Worm (Caenorhabditis elegans): ENCODE data around the gene aat-4.
"Not testable (repeated sequence)": the region's sequence is repeated elsewhere in the genome, so short reads cannot be mapped to it uniquely, and the experiment has no call there.

The aat-4 gene

DNA sequence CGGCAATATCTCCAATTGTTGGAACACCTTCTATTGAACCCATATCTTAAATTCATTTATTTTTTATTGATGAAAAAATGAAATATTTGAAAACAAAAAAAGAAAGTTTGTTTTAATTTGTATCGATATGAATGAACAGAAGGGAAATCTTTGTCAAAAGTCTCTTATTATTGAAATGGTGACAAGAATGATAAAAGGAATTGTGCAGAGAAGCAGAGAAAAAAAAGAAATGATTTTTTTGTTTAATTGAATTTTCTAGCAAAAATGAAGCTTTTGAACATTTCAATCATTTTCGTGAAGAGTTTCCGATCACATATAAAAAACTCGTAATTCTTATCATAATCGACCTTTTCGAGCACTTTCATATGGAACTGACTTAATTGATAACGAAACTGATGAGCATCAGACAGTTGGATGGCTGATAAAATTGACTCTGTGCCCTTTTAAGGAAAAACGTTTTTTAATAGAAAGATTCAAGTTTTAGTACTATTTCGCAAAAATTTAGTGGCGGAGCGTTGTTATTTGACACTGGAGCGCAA, at the start of gene aat-4, which contains the start of gene T13A10.1:
Gene aat-4 (minus strand): TSS at position 51 of the 539 bp plus-strand sequence.
Gene T13A10.1 (plus strand): TSS at position 411 of the 539 bp plus-strand sequence.
- TF ChIP-seq cog-1 (tag; optimal IDR thresholded peaks at IDR 0.05) (no peak), tab-1 (GFP tag; IDR thresholded peaks at IDR 0.05) (no peak), klf-2 (GFP tag; conservative IDR thresholded peaks at IDR 0.05) (no peak), ztf-29 (GFP tag; IDR thresholded peaks at IDR 0.05) (no peak), flt-1 (GFP tag; IDR thresholded peaks at IDR 0.05) (no peak), ref-1 (GFP tag; conservative IDR thresholded peaks at IDR 0.05) (no peak), med-1 (GFP tag; optimal IDR thresholded peaks at IDR 0.05; ENCODE audit: insufficient read depth) (no peak), T22C8.4 (GFP tag; IDR thresholded peaks at IDR 0.05) (no peak), ztf-23 (GFP tag; IDR thresholded peaks at IDR 0.05) (no peak)

DNA sequence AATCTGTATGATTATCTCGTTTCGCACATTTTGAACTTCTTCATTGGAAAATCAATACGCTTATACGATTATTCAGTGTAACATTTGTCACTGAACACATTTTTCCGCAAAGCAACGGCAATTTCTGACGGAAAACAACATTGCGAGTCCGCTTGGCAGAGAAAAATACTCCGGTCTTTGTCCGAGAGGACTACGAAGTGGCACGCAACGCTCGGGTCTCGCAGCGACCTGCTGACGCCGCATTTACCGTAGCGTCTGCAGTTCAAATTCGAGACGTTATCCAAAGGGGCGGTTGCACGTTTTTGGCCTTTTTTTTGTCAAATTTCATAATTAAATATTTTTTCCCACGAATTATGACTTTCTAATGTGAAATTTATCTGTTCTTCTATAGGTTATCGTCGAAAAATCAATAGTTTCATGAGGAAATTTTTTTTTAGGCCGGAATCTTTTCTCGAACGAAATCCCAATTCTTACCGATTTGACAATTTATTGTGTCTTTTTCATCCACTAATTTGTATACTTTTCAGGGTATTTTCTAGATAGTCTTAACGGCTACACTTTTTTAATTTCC, 48.2 kb upstream of the aat-4 start, which contains the start of gene sqd-1:
Gene sqd-1 (plus strand): TSS at position 521 of the 571 bp plus-strand sequence.
- no peak for TF ChIP-seq klf-2 (GFP tag; conservative IDR thresholded peaks at IDR 0.05)
- peak; percentile 78 for TF ChIP-seq flt-1 (GFP tag; IDR thresholded peaks at IDR 0.05)
- TF ChIP-seq T22C8.4 (GFP tag; IDR thresholded peaks at IDR 0.05): no peak
- peak; percentile 85 for TF ChIP-seq ztf-23 (GFP tag; IDR thresholded peaks at IDR 0.05)
- TF ChIP-seq cog-1 (tag; optimal IDR thresholded peaks at IDR 0.05): peak; percentile 60

DNA sequence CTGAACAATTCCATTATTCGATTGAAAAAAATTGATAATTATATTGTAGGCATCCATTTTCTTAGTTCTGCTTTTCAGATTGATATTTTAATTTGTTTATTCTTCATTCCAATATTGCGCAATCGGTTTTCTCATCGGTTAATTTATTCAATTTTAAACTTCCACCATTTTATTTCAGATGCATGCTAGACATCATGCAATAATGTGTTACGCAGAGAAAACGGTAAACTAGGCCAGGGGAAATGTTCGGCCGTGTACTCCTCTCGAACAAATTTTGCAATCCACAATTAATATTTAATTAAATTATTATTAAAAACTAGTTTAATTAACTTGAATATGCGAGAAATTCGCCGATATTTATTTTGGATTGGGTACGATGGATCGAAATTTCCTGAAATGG, 46.1 kb upstream of the aat-4 start, which contains the start of gene Y73B6BL.29:
Gene Y73B6BL.29 (plus strand): TSS at position 263 of the 400 bp plus-strand sequence.
- TF ChIP-seq ztf-29 (GFP tag; IDR thresholded peaks at IDR 0.05) (no peak), cog-1 (tag; optimal IDR thresholded peaks at IDR 0.05) (peak; percentile 76), T22C8.4 (GFP tag; IDR thresholded peaks at IDR 0.05) (peak; percentile 38; the same call in 1 of the 2 replicates), klf-2 (GFP tag; conservative IDR thresholded peaks at IDR 0.05) (0 out of 2 replicates have a peak, but pooled peaks have one; percentile 60), ztf-23 (GFP tag; IDR thresholded peaks at IDR 0.05) (peak; percentile 67; the same call in 1 of the 2 replicates), med-1 (GFP tag; optimal IDR thresholded peaks at IDR 0.05; ENCODE audit: insufficient read depth) (no peak), flt-1 (GFP tag; IDR thresholded peaks at IDR 0.05) (peak; percentile 62; the same call in 1 of the 2 replicates)

DNA sequence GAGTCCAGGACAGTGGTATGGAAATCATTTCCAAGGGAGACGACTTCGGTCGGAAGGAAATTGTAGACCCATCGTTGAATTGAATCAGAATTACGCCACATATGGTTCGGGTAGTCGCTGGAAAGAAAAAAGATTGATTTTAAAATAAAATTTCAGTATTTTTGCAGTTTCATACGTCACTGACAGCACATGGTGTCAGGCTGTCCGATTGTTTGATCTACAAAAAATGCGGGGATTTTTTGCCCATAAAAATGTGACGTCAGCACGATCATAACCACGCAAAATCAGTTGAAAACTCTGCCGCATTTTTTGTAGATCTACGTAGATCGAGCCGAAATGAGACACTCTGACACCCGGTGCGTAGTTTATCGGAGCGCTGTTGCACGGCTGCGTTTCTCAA, 41.8 kb upstream of the aat-4 start, which contains the start of gene Y73B6BL.12:
Gene Y73B6BL.12 (minus strand): TSS at position 101 of the 400 bp plus-strand sequence.
- not testable (repeated sequence) for TF ChIP-seq med-1 (GFP tag; optimal IDR thresholded peaks at IDR 0.05; ENCODE audit: insufficient read depth); cog-1 (tag; optimal IDR thresholded peaks at IDR 0.05); flt-1 (GFP tag; IDR thresholded peaks at IDR 0.05)

DNA sequence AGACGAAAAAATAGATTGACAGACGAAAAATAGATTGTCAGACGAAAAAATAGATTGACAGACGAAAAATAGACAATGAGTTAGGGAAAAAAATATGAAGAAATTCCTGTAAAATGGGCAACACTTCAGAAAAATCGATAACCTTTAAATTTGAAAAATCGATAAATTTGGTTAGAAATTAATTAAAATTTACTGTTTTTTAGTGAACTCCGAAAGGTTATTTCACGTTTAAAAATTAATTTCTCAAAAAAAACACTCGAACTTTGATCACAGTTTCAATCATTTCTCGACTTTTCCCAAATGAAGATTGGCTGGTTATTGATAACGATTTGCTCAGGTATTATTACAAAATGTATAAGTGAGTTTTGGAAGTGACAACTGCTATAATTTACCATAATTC, 31.9 kb upstream of the aat-4 start, which contains the start of gene csp-2:
Gene csp-2 (plus strand): TSS at position 301 of the 400 bp plus-strand sequence.
- TF ChIP-seq ztf-23 (GFP tag; IDR thresholded peaks at IDR 0.05) (no peak), ref-1 (GFP tag; conservative IDR thresholded peaks at IDR 0.05) (no peak), med-1 (GFP tag; optimal IDR thresholded peaks at IDR 0.05; ENCODE audit: insufficient read depth) (no peak)

DNA sequence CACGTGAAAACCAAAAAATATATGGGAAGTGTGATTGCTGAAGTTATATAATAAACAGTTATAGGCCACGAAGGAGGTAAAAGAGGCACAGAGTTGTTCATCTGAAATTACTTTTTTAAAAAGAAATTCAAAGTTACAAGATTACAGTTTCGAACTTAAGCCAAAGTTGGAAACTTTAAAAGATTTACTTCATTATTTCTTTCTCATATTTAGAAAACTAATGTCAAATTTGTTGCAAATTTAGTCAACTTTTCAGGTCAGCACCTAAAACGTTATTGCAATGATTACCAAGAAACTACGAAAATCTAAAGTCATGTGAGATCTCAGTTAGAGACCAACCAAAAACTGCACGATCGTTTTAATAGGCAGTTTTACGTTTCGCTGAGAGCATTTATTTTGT, 28.1 kb upstream of the aat-4 start, which contains the start of gene srv-25:
Gene srv-25 (minus strand): TSS at position 101 of the 400 bp plus-strand sequence.
- TF ChIP-seq ztf-23 (GFP tag; IDR thresholded peaks at IDR 0.05) (no peak), ztf-29 (GFP tag; IDR thresholded peaks at IDR 0.05) (no peak), tab-1 (GFP tag; IDR thresholded peaks at IDR 0.05) (no peak), klf-2 (GFP tag; conservative IDR thresholded peaks at IDR 0.05) (no peak), med-1 (GFP tag; optimal IDR thresholded peaks at IDR 0.05; ENCODE audit: insufficient read depth) (no peak), cog-1 (tag; optimal IDR thresholded peaks at IDR 0.05) (no peak), T22C8.4 (GFP tag; IDR thresholded peaks at IDR 0.05) (no peak), flt-1 (GFP tag; IDR thresholded peaks at IDR 0.05) (no peak), ref-1 (GFP tag; conservative IDR thresholded peaks at IDR 0.05) (no peak)

DNA sequence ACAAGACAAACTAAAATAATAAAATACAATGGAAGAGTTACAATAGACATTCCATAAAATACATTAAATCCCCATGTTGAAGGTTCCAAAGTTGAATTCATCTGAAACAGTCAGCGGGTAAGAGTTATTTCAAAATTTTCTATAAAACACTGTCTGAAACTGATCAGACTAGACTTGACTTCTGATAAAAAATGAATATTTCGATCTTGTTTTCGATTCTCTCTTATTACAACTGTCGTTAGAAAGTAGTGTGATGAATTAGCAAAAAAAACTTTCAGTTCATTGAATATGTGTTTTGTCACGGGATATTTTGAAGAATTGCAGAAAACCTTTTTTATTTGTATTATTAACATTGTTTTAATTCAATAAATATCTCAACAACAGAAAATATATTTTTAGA, 26.2 kb upstream of the aat-4 start, which contains the start of gene srv-26:
Gene srv-26 (minus strand): TSS at position 101 of the 400 bp plus-strand sequence.
- TF ChIP-seq ref-1 (GFP tag; conservative IDR thresholded peaks at IDR 0.05): no peak
- TF ChIP-seq ztf-23 (GFP tag; IDR thresholded peaks at IDR 0.05): no peak
- no peak for TF ChIP-seq klf-2 (GFP tag; conservative IDR thresholded peaks at IDR 0.05)
- TF ChIP-seq tab-1 (GFP tag; IDR thresholded peaks at IDR 0.05): no peak
- TF ChIP-seq med-1 (GFP tag; optimal IDR thresholded peaks at IDR 0.05; ENCODE audit: insufficient read depth): no peak
- TF ChIP-seq cog-1 (tag; optimal IDR thresholded peaks at IDR 0.05): no peak
- TF ChIP-seq flt-1 (GFP tag; IDR thresholded peaks at IDR 0.05): no peak
- TF ChIP-seq T22C8.4 (GFP tag; IDR thresholded peaks at IDR 0.05): no peak
- TF ChIP-seq ztf-29 (GFP tag; IDR thresholded peaks at IDR 0.05): no peak

DNA sequence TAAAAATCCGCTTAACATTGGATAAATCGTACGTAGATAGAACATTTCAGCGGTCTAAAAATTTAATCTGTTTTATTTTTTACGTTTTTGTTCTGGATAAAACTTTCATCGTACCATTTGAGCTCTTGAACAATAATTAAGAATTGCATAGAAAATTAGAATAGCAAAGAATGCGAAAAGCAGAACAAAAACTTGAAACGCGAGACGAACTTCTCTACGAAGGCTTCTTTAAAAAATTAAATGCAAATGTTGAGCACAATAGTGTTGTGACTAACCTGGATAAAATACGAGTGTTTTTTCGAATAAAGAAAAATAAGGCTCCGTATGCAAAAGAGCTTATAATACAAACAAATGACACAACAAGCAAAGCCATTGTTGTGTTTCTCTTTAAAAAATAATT, 24.0 kb upstream of the aat-4 start:
- TF ChIP-seq tab-1 (GFP tag; IDR thresholded peaks at IDR 0.05) (no peak), ztf-29 (GFP tag; IDR thresholded peaks at IDR 0.05) (no peak), flt-1 (GFP tag; IDR thresholded peaks at IDR 0.05) (no peak), T22C8.4 (GFP tag; IDR thresholded peaks at IDR 0.05) (no peak), ref-1 (GFP tag; conservative IDR thresholded peaks at IDR 0.05) (no peak), klf-2 (GFP tag; conservative IDR thresholded peaks at IDR 0.05) (no peak), cog-1 (tag; optimal IDR thresholded peaks at IDR 0.05) (no peak), ztf-23 (GFP tag; IDR thresholded peaks at IDR 0.05) (no peak)

DNA sequence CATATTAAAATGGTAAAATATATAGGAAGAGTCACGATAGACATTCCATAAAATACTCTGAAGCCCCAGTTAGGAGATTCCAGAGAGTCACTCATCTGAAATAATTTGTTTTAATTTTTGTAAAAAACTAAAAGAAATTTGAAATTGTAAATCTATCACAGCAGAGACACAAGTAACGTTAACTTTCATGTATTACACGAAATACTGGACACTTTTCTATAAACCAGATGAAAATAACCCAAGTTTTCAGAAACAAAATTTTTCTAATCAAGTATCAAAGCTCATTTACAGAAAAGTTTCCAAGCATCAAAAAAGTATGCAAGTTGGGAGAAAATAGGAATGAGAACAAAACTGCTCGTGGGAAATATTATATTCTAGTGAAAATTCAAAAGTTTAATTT, 22.7 kb upstream of the aat-4 start, which contains the start of gene srv-27:
Gene srv-27 (minus strand): TSS at position 101 of the 400 bp plus-strand sequence.
- no peak for TF ChIP-seq tab-1 (GFP tag; IDR thresholded peaks at IDR 0.05)
- TF ChIP-seq cog-1 (tag; optimal IDR thresholded peaks at IDR 0.05): no peak
- no peak for TF ChIP-seq ref-1 (GFP tag; conservative IDR thresholded peaks at IDR 0.05)
- TF ChIP-seq ztf-29 (GFP tag; IDR thresholded peaks at IDR 0.05): no peak
- TF ChIP-seq med-1 (GFP tag; optimal IDR thresholded peaks at IDR 0.05; ENCODE audit: insufficient read depth): no peak
- TF ChIP-seq T22C8.4 (GFP tag; IDR thresholded peaks at IDR 0.05): no peak
- no peak for TF ChIP-seq flt-1 (GFP tag; IDR thresholded peaks at IDR 0.05)
- no peak for TF ChIP-seq klf-2 (GFP tag; conservative IDR thresholded peaks at IDR 0.05)
- no peak for TF ChIP-seq ztf-23 (GFP tag; IDR thresholded peaks at IDR 0.05)
